Fruit fly (Drosophila melanogaster) whole organism, wandering third instar larva: ENCODE results near the gene CG7896.

Experiments used
- Abd-B ChIP-seq: fragments of >200 bp; optimal IDR thresholded peaks from 2 replicates; lab custom pipeline; 2017; ENCODE audit warnings: missing biosample characterization, missing genetic modification characterization
- CG32264 ChIP-seq: fragments of 200-800 bp; sonication (Bioruptor generic); optimal IDR thresholded peaks from 2 replicates; lab custom pipeline; 2016; ENCODE audit warnings: missing biosample characterization, missing genetic modification characterization
- CG9705 ChIP-seq: fragments of 200-800 bp; sonication (Bioruptor generic); optimal IDR thresholded peaks from 2 replicates; lab custom pipeline; 2018; ENCODE audit warnings: missing biosample characterization, mild to moderate bottlenecking, missing genetic modification characterization
- CrebA ChIP-seq: fragments of 200-800 bp; sonication (Bioruptor generic); optimal IDR thresholded peaks from 2 replicates; lab custom pipeline; 2016; ENCODE audit warnings: missing biosample characterization, mild to moderate bottlenecking, missing genetic modification characterization, borderline replicate concordance
- Dfd ChIP-seq: fragments of >200 bp; optimal IDR thresholded peaks from 2 replicates; lab custom pipeline; 2017; ENCODE audit warnings: missing biosample characterization, missing genetic modification characterization
- Dif ChIP-seq: fragments of 200-275, 200-300 bp; sonication (Bioruptor generic); optimal IDR thresholded peaks from 2 replicates; lab custom pipeline; 2018; ENCODE audit warnings: missing biosample characterization, missing genetic modification characterization; ENCODE audit not compliant: partially characterized antibody
- GATAd ChIP-seq: sonication (Bioruptor generic); optimal IDR thresholded peaks from 2 replicates; lab custom pipeline; 2016; ENCODE audit warnings: missing biosample characterization, missing genetic modification characterization
- HLH106 ChIP-seq: fragments of 200-800 bp; optimal IDR thresholded peaks from 3 replicates; lab custom pipeline; 2019; ENCODE audit warnings: missing biosample characterization, mild to moderate bottlenecking, missing genetic modification characterization, moderate library complexity
- Hnf4 ChIP-seq: fragments of 200-800 bp; sonication (Bioruptor generic); optimal IDR thresholded peaks from 2 replicates; lab custom pipeline; 2016; ENCODE audit warnings: missing biosample characterization, mild to moderate bottlenecking, missing genetic modification characterization
- Hr78 ChIP-seq: fragments of >200 bp; optimal IDR thresholded peaks from 2 replicates; lab custom pipeline; 2017; ENCODE audit warnings: missing biosample characterization, missing genetic modification characterization
- Hr83 ChIP-seq: fragments of 200-300 bp; sonication (Bioruptor generic); optimal IDR thresholded peaks from 2 replicates; lab custom pipeline; 2016; ENCODE audit warnings: missing biosample characterization, mild to moderate bottlenecking, missing genetic modification characterization, moderate library complexity; ENCODE audit not compliant: poor library complexity, severe bottlenecking
- Jra ChIP-seq: sonication (Bioruptor generic); optimal IDR thresholded peaks from 2 replicates; lab custom pipeline; 2016; ENCODE audit warnings: missing biosample characterization, missing genetic modification characterization
- Mio ChIP-seq: sonication (Bioruptor generic); optimal IDR thresholded peaks from 2 replicates; lab custom pipeline; 2016; ENCODE audit warnings: missing biosample characterization, missing genetic modification characterization
- Myc ChIP-seq: fragments of >200 bp; optimal IDR thresholded peaks from 2 replicates; lab custom pipeline; 2017
- OdsH ChIP-seq: fragments of 200-800 bp; sonication (Bioruptor generic); optimal IDR thresholded peaks from 2 replicates; lab custom pipeline; 2016; ENCODE audit warnings: missing biosample characterization, mild to moderate bottlenecking, missing genetic modification characterization
- Sp1 ChIP-seq: fragments of 200-800 bp; sonication (Bioruptor generic); optimal IDR thresholded peaks from 3 replicates; lab custom pipeline; 2019; ENCODE audit warnings: missing biosample characterization, mild to moderate bottlenecking, missing genetic modification characterization, moderate library complexity
- br ChIP-seq: fragments of 200-800 bp; sonication (Bioruptor generic); optimal IDR thresholded peaks from 2 replicates; lab custom pipeline; 2016; ENCODE audit warnings: missing biosample characterization, missing genetic modification characterization
- brk ChIP-seq: fragments of 200-800 bp; sonication (Bioruptor generic); optimal IDR thresholded peaks from 2 replicates; lab custom pipeline; 2016; ENCODE audit warnings: missing biosample characterization, mild to moderate bottlenecking, missing genetic modification characterization
- dsf ChIP-seq: sonication (Bioruptor generic); optimal IDR thresholded peaks from 2 replicates; lab custom pipeline; 2016; ENCODE audit warnings: missing biosample characterization, missing genetic modification characterization, borderline replicate concordance
- ey ChIP-seq: fragments of 200-800 bp; sonication (Bioruptor generic); optimal IDR thresholded peaks from 2 replicates; lab custom pipeline; 2016; ENCODE audit warnings: missing biosample characterization, missing genetic modification characterization
- foxo ChIP-seq, 2 experiments: fragments of 200-800 bp; sonication (Bioruptor generic); optimal IDR thresholded peaks; 2 replicates in 1 of 2; 3 replicates in 1 of 2; lab custom pipeline; 2016 to 2017; ENCODE audit warnings: missing biosample characterization in 2 of 2, missing genetic modification characterization in 2 of 2
- fru ChIP-seq: fragments of 200-800 bp; sonication (Bioruptor generic); optimal IDR thresholded peaks from 3 replicates; lab custom pipeline; 2016; ENCODE audit warnings: missing biosample characterization, mild to moderate bottlenecking, missing genetic modification characterization
- h ChIP-seq: fragments of 200-800 bp; sonication (Bioruptor generic); optimal IDR thresholded peaks from 3 replicates; lab custom pipeline; 2016; ENCODE audit warnings: missing biosample characterization, mild to moderate bottlenecking, missing genetic modification characterization
- jim ChIP-seq: fragments of 175-275, 200-325 bp; sonication (Bioruptor generic); optimal IDR thresholded peaks from 2 replicates; lab custom pipeline; 2016; ENCODE audit warnings: missing biosample characterization, mild to moderate bottlenecking, missing genetic modification characterization
- lola ChIP-seq: fragments of >200 bp; optimal IDR thresholded peaks from 2 replicates; lab custom pipeline; 2017; ENCODE audit warnings: missing biosample characterization, missing genetic modification characterization
- pan ChIP-seq: fragments of >200 bp; optimal IDR thresholded peaks from 2 replicates; lab custom pipeline; 2017
- psq ChIP-seq: fragments of 200-800 bp; sonication (Bioruptor generic); optimal IDR thresholded peaks from 3 replicates; lab custom pipeline; 2017; ENCODE audit warnings: missing biosample characterization, mild to moderate bottlenecking, missing genetic modification characterization, moderate library complexity
- rgr ChIP-seq: fragments of 200-800 bp; sonication (Bioruptor generic); optimal IDR thresholded peaks from 3 replicates; lab custom pipeline; 2016; ENCODE audit warnings: missing biosample characterization, mild to moderate bottlenecking, missing genetic modification characterization
- sage ChIP-seq: fragments of 200-800 bp; sonication (Bioruptor generic); optimal IDR thresholded peaks from 2 replicates; lab custom pipeline; 2016; ENCODE audit warnings: missing biosample characterization, mild to moderate bottlenecking, missing genetic modification characterization
- sv ChIP-seq: fragments of 200-800 bp; sonication (Bioruptor generic); optimal IDR thresholded peaks from 3 replicates; lab custom pipeline; 2016; ENCODE audit warnings: missing biosample characterization, missing genetic modification characterization
- tai ChIP-seq: sonication (Bioruptor generic); optimal IDR thresholded peaks from 2 replicates; lab custom pipeline; 2016; ENCODE audit warnings: missing biosample characterization, missing genetic modification characterization
- woc ChIP-seq: sonication (Bioruptor generic); optimal IDR thresholded peaks from 2 replicates; lab custom pipeline; 2016; ENCODE audit warnings: missing biosample characterization, mild to moderate bottlenecking, missing genetic modification characterization

Gene CG7896

DNA sequence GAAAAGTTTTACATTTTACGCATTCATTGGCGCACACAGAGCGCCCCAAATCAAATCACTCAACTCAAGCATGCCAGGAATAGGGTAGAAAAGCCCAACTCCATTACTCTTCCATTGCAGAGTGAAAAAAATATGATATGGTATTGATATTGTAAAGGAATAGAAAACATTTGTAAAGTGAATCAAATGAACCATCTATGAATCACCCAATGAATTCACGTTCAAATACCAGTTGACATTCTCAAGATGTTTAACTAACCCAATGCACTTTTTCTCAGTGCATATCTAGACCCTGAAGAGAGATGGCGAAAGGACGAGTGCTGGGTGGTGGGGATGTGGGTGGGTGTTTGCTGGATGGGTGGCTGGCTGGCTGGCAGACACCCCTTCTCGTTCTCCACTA lies 4.6 kb upstream of the CG7896 start (continued):
- no peak for TF ChIP-seq psq
- no peak for TF ChIP-seq Myc (lab: Kevin White, UChicago)
- TF ChIP-seq sage (GFP tag; lab: Kevin White, UChicago), result no peak
- no peak for TF ChIP-seq Mio (GFP tag; lab: Kevin White, UChicago)
- TF ChIP-seq, all 38 proteins: peak for 9

DNA sequence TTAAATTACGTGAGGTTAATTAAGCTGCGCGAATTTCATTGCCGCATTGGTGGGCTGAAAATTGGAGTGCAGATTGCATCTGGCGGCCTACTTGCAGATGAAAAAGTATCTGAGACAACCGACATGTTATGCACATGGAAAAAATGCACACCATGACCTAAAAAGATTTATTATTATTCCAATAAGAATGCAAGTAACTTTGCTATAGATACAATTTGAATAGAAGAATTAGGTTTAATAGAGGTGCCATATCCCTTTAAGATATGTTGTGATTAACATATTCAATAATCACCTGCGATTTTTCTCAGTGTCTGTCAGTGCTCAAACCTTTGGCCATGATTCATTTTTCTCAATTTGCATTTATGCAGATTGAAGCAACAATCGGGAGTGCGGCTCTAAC lies 1.7 kb upstream of the CG7896 start:
- no peak for TF ChIP-seq dsf (GFP tag; lab: Kevin White, UChicago)
- peak; percentile 9 for TF ChIP-seq h (GFP tag; lab: Kevin White, UChicago)

DNA sequence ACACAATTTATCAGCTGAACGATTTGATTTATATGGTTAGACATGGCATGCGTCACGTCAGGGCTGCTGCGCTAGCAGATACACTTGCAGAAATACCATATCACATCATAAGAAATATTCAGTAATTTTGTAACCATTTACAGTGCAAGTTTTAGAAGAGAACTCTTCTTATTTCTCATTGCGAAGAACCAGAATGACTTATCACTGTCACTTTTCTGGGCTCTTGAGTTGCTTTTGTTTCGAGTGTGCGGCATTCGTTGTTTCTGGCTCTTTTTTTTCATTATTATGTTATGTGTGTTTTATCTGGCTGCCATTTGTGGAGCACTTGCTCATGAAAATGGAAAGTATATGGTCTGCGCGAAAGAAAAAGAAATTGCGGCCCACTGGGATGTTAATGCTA lies 1.2 kb upstream of the CG7896 start:
- TF ChIP-seq ey (GFP tag; lab: Kevin White, UChicago) (peak; percentile 19), jim (GFP tag; lab: Kevin White, UChicago) (no peak), psq (no peak), Sp1 (GFP tag; lab: Kevin White, UChicago) (no peak), OdsH (GFP tag; lab: Kevin White, UChicago) (no peak), brk (no peak), CG9705 (no peak), Abd-B (no peak), CrebA (no peak), Mio (GFP tag; lab: Kevin White, UChicago) (no peak), foxo (GFP tag; optimal IDR thresholded peaks at IDR 0.05; lab: Kevin White, UChicago) (no peak), tai (no peak), rgr (peak; percentile 14), pan (lab: Kevin White, UChicago) (no peak), fru (GFP tag; lab: Kevin White, UChicago) (no peak), Myc (lab: Kevin White, UChicago) (no peak), CG32264 (GFP tag; lab: Kevin White, UChicago) (no peak), h (GFP tag; lab: Kevin White, UChicago) (peak; percentile 18), br (GFP tag; lab: Kevin White, UChicago) (no peak), GATAd (GFP tag; lab: Kevin White, UChicago) (no peak), Jra (GFP tag; lab: Kevin White, UChicago) (no peak), Dif (GFP tag; lab: Kevin White, UChicago) (no peak), lola (GFP tag; lab: Kevin White, UChicago) (no peak), dsf (GFP tag; lab: Kevin White, UChicago) (no peak), HLH106 (no peak)

DNA sequence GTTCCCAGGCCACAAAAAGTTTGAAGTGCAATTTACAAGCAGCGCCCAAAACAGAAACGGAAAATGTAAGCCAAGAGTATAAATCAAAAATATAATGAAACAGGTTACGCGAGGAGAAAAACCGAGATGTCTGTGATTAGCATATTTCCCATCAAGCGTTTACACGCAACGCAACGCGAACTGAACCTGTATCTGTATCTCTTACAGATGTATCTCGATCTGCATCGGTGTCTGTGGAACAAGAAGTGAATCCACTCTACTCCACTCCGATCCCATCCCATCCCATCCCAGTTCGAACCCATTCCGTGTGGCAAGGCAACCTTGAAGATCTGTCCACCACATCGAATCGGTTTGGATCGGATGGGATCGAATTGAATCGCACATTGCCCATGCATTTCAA lies 660 bp downstream of the CG7896 start:
- TF ChIP-seq Hnf4 (GFP tag; lab: Kevin White, UChicago) (no peak), sv (GFP tag; lab: Kevin White, UChicago) (no peak), dsf (GFP tag; lab: Kevin White, UChicago) (no peak), Hr78 (GFP tag; lab: Kevin White, UChicago) (no peak), Hr83 (GFP tag; lab: Kevin White, UChicago) (no peak), ey (GFP tag; lab: Kevin White, UChicago) (no peak), brk (no peak), woc (GFP tag; lab: Kevin White, UChicago) (no peak), CG32264 (GFP tag; lab: Kevin White, UChicago) (no peak), jim (GFP tag; lab: Kevin White, UChicago) (no peak), Dif (GFP tag; lab: Kevin White, UChicago) (no peak), sage (GFP tag; lab: Kevin White, UChicago) (no peak), fru (GFP tag; lab: Kevin White, UChicago) (no peak), lola (GFP tag; lab: Kevin White, UChicago) (no peak), Sp1 (GFP tag; lab: Kevin White, UChicago) (no peak), HLH106 (no peak), GATAd (GFP tag; lab: Kevin White, UChicago) (no peak)

DNA sequence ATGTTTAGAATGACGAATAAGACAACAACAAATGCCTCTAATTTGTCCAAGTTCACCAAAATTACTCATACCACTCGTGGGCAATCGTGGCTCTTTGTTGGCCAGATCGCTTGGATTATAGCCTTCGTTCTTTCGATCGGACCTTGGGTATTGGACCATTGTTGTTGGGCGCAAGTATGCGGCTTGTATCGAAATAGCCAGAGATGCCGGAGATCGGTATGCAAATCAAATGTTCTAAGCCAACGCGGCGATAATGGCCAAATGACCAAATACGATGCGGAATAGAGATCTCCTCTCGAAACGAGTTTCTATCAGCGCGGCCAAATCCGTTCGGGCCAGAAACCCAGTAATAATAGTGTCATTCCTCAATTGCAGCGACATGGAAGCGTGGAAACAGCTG lies 2.0 kb downstream of the CG7896 start:
- TF ChIP-seq sage (GFP tag; lab: Kevin White, UChicago), result no peak
- TF ChIP-seq CG9705, result no peak
- no peak for TF ChIP-seq Dfd (GFP tag; lab: Kevin White, UChicago)
- no peak for TF ChIP-seq Mio (GFP tag; lab: Kevin White, UChicago)
- no peak for TF ChIP-seq foxo (GFP tag; optimal IDR thresholded peaks at IDR 0.05; lab: Kevin White, UChicago)
- TF ChIP-seq fru (GFP tag; lab: Kevin White, UChicago), result no peak
- no peak for TF ChIP-seq Abd-B
